Fruit fly (Drosophila melanogaster) whole organism, larva: ENCODE results near the gene CG14253.
A peak's percentile ranks its signal among the peaks of the same experiment; 100 is the strongest.

Experiments
- noc ChIP-seq: fragments of 200-800 bp; sonication (Bioruptor generic); optimal IDR thresholded peaks from 3 replicates; lab custom pipeline; 2019; ENCODE audit warnings: missing biosample characterization, mild to moderate bottlenecking, missing genetic modification characterization, moderate library complexity

CG14253 gene

DNA sequence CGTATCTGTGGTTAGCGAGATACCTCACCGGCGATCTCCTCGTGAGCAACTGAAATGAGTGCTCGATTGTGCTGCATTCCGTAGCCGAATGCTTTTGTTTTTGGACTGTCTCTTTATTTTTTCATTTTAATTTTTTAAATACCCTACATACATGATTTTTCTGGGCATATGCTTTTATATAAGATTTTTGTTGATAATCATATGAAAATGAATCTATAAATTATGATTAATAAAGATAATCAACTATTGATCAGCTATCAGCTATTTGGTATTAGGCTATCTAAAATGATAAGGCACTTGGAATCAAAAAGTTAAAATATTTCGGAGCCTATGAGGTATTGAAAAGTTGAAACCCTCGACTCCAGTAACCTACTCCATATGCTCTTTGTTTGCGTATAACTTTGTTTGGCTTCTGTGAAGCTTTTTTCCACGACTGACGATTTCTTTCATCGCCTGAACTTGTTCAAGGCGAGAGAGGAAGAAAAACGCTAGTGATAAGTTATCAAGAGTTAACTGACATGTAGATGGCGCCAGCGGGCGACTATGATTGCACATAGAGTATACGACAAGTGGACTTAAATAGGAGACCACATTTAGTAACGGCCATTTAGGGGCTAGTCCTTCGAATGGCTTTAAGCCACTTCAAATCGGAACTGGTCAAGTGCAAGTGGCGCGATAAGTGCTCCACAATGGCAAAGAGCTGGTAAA, 11.6 kb downstream of the CG14253 start, which contains the start of gene CG31076:
Gene CG31076 (minus strand): TSS at position 51 of the 708 bp plus-strand sequence.
- peak; percentile 76 for TF ChIP-seq noc (tag; lab: Kevin White, UChicago)

DNA sequence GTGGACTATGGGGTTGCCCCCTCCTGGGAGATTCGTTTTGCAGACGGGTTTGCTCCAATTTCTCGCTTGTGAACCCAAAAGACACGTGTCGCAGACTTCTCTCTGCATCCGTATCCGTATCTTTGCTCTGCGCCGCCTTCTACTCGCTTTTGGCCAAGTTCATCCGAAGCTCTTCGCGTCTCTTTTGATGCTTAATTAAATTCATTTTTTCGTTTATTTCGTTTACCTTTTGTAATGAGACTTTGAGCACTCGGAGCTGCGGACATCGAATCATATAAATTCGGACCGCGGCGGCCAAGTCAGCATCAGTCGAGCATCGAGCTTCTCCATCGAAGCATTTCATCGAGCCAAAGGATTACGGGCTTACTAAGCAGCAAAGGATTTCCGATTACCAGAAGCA, 16.2 kb downstream of the CG14253 start, which contains the start of gene TwdlC:
Gene TwdlC (plus strand): TSS at position 301 of the 400 bp plus-strand sequence.
- TF ChIP-seq noc (tag; lab: Kevin White, UChicago), result no peak

DNA sequence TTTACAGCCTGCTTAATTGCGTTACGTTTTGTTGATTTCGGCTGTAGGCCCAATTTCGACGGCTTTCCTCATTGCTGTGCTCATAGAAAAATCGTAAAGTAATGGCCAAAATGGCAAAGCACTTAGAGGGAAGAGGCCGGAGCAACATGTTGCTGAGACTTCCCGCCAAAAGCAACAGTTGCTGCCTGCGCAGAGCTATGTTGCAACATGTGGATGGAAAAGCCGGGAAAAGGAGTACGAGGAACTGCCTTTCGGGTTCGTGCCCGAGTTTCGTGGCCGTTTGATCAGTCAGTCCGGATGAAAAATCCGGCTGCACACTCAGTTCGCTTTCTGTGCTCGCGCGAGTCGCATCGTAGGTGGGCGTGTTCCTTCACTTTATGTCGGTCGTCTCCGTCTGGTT, 18.3 kb downstream of the CG14253 start, which contains the start of gene RYa-R:
Gene RYa-R (plus strand): TSS at position 339 of the 400 bp plus-strand sequence.
- no peak for TF ChIP-seq noc (tag; lab: Kevin White, UChicago)

DNA sequence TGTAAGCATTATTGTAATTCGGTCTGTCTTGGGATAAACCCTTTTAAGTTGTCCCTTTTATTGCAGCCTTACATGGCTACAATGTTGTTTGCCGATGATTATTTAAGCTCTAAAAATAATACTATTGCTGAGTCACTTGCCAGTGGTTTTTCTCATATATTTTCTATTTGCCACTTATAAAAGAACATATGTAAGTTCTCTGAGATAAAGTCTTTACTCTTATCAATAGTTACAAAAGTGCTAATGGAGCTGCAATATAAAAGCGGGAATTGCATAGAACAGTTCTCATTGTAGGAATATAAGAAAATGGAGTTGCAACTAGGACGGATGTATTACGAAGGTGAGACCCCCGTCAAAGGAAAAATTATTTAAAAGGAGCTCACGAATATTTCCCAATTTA, 21.1 kb downstream of the CG14253 start, which contains the start of gene CG31077:
Gene CG31077 (plus strand): TSS at position 301 of the 400 bp plus-strand sequence.
- no peak for TF ChIP-seq noc (tag; lab: Kevin White, UChicago)

DNA sequence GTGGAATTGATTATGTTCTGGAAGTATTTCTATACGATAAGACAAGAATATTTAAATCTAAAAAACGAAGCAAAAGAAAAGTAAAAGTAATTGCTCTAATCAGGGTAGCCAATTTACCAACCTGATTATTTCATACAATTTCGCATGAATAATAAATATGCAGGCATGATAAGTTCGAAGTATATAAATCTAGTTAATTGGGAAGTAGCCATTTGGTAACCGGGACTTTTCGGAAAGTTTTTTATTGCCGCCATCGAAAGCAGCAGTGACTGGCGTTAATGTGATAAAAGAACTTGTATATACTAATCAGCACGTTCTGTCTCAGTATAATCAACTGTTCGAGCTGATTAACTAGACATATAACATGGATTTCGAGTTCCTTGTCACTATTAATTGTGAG, 24.4 kb downstream of the CG14253 start:
- peak; percentile 90 for TF ChIP-seq noc (tag; lab: Kevin White, UChicago)

DNA sequence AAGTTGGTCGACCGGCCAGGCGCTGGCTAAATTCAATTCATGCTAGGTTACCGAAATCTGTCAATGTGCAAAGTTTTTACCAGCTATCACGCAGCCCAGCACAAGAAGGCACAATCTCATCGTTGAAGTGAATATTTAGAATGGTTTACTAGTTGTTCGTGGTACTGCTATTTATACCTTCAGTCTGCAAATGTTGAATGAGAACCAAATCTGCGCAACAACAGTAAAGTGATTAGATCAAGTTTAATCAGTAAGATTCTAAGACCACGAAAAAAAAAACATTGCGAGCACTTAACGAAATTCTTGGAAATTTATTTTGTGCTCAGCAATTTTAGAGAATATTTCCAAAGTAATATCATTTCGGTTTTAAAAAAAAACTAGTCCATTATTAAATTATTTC, 27.0 kb downstream of the CG14253 start, which contains the start of gene CG6296:
Gene CG6296 (minus strand): TSS at position 132 of the 400 bp plus-strand sequence.
- no peak for TF ChIP-seq noc (tag; lab: Kevin White, UChicago)

DNA sequence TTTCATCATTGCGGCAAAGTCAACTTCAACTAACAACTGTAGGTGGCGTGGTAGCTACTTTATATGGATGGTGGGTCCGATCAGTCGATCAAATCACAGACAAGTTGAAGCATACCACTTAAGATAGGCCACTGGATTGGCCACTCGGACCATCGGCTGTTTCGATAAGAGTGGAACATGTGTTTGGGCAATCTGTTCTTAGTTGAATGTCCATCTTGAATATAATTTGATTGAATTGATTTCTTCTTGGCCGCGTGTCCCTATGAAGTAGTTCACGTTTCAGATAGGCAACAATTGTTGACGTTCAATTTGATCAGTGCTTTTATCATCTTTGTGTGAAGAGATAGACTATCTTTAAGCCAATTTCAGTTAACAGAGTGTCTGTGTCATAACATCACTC, 28.7 kb downstream of the CG14253 start, which contains the start of gene CG6295:
Gene CG6295 (minus strand): TSS at position 34 of the 400 bp plus-strand sequence.
- TF ChIP-seq noc (tag; lab: Kevin White, UChicago), result no peak

DNA sequence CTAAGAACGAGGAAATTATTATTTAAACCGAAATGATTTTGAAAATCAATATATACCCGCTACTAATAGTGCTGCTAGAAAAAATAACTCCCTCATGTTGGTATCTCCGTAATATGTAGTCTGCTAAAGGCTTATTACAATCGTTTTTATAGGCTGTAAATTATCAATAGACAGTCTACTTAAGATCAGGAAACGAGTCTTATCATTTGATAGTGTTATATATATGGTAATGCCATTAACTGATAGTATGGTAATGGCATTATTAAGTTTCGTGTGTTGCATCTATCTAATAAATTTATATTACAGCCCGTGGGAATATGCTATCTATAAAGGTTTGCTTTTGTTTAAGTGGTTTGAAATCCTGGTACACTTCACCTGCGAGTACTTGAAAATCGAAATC, 39.8 kb downstream of the CG14253 start, which contains the start of gene CG17192:
Gene CG17192 (minus strand): TSS at position 101 of the 400 bp plus-strand sequence.
- no peak for TF ChIP-seq noc (tag; lab: Kevin White, UChicago)

DNA sequence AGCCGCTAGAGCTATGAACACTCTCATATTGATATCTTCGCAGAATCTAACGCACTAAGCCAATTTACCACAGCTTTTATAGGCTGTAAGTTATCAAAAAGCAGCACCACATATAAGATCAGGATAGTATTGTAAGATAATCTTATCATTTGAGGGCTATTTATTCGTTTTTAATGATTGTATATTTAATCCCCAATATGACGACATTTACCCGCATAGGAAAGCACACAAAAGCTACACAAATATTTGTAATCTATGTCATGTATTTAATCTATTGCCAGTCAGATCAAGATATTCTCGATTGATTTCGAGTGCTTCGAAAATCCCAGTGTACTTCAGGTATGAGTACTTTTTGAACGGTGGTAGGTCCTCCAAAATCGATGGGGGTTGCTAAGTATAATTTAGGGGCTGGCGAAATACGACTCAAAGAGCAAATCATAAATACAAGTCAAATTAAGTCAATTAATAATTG, 41.4 kb downstream of the CG14253 start, which contains the start of gene CG17191:
Gene CG17191 (minus strand): TSS at position 51 of the 472 bp plus-strand sequence.
- peak; percentile 72 for TF ChIP-seq noc (tag; lab: Kevin White, UChicago)

DNA sequence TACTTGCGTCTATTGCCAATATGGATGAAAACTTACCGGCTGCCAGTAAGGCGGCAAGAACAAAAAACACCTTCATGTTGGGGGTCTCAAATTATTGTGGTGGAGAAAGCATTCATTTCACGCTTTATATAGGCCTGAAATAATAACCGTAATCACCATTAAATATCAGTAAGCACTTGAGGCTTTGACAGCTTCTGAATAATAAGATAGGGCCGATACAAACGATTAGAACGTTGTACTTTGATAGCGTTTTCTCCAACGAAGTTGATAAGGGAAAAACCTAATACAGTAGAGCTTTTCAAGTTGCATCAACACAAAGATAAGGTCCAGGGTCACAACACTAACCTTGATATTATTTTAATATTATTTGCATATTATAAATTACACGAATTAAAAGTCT, 42.9 kb downstream of the CG14253 start, which contains the start of gene CG6283:
Gene CG6283 (minus strand): TSS at position 101 of the 400 bp plus-strand sequence.
- TF ChIP-seq noc (tag; lab: Kevin White, UChicago), result no peak

DNA sequence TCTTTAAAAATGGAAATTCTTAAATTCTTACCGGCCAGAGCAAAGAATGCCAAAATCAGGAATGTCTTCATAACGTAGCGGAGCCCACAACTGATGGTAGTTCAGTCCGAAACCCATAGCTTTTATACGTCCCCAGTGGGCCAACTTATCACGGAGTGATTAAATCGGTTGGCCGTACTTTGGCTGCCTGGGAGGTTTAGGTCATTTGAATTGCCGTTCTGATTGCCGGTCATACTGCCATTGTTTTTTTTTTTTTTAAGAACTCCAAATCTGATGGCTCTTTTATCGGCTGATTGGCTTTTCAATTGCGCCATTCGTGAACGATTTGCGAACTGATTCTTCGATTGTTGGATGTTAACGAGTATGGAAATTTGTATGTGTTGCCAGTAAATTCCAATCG, 44.8 kb downstream of the CG14253 start, which contains the start of gene CG6277:
Gene CG6277 (minus strand): TSS at position 101 of the 400 bp plus-strand sequence.
- no peak for TF ChIP-seq noc (tag; lab: Kevin White, UChicago)

DNA sequence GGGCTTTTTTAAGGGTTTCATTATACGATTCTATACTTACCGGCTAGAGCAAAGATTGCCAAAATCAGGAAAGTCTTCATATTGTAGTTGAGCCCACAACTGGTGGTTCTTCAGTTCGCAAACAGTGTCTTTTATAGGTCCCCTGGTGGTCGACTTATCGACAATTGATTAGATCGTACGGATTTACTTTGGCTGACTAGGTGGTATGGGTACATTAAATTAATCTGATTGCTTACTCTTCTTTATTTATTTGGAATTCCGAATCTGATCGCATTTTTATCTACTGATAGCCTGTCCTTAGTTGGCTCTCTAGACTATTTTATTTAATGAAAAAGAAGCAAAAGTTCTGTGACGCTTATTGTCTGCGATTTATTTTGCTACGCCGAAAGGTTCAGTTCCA, 47.7 kb downstream of the CG14253 start, which contains the start of gene CG6271:
Gene CG6271 (minus strand): TSS at position 101 of the 400 bp plus-strand sequence.
- TF ChIP-seq noc (tag; lab: Kevin White, UChicago), result no peak

DNA sequence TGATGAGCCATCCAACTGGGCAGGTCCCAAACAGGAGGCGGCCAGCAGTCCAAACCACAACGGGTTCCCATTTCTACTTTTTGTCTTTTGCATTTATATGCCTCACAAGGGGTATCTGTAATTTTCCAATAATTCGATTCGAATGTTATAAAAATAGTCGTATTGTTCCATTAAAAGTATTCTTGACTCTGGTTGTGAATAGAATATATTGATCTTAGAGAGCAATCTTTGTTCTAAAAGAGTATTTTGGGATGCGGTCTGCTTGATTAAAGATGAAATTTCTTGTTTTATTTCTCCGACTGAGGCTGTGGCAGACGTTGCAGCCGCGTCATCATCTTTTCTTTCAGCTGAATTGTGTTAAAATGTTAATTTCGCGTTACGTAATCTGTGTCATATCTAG, 55.6 kb downstream of the CG14253 start:
- TF ChIP-seq noc (tag; lab: Kevin White, UChicago), result no peak
